Fruit fly (Drosophila melanogaster) whole organism, embryonic: ENCODE data around the gene CG31139.

Experiments
- Antp ChIP-seq: fragments of 200-800 bp; sonication (Bioruptor generic); optimal IDR thresholded peaks from 3 replicates; lab custom pipeline; 2016; ENCODE audit warnings: missing biosample characterization, missing genetic modification characterization
- CG10209 ChIP-seq: fragments of 200-800 bp; sonication (Bioruptor generic); optimal IDR thresholded peaks from 3 replicates; lab custom pipeline; 2017; ENCODE audit warnings: missing biosample characterization, mild to moderate bottlenecking, missing genetic modification characterization, missing genetic modification reagents
- CG10267 ChIP-seq: fragments of 200-800 bp; sonication (Bioruptor generic); optimal IDR thresholded peaks from 2 replicates; lab custom pipeline; 2018; ENCODE audit warnings: missing biosample characterization, mild to moderate bottlenecking, missing genetic modification characterization, moderate library complexity
- CG10274 ChIP-seq: fragments of 200-800 bp; sonication (Bioruptor generic); optimal IDR thresholded peaks from 3 replicates; lab custom pipeline; 2017; ENCODE audit warnings: missing biosample characterization, mild to moderate bottlenecking, missing genetic modification characterization
- CG10979 ChIP-seq: fragments of 200-800 bp; sonication (Bioruptor generic); optimal IDR thresholded peaks from 2 replicates; lab custom pipeline; 2018; ENCODE audit warnings: missing biosample characterization, mild to moderate bottlenecking, missing genetic modification characterization, moderate library complexity
- CG11085 ChIP-seq: fragments of 200-800 bp; sonication (Bioruptor generic); IDR thresholded peaks from 2 replicates; pipeline ENCODE4 v1.3.6; 2022; ENCODE audit warnings: missing biosample characterization, missing genetic modification characterization
- CG11456 ChIP-seq: fragments of 200-800 bp; sonication (Bioruptor generic); IDR thresholded peaks from 3 replicates; pipeline ENCODE4 v1.3.6; 2022; ENCODE audit warnings: missing biosample characterization, missing genetic modification characterization
- CG11696 ChIP-seq: fragments of 200-800 bp; sonication (Bioruptor generic); IDR thresholded peaks from 2 replicates; pipeline ENCODE4 v1.3.6; 2022; ENCODE audit warnings: missing biosample characterization, missing genetic modification characterization
- CG12071 ChIP-seq: fragments of 200-800 bp; sonication (Bioruptor generic); optimal IDR thresholded peaks from 3 replicates; lab custom pipeline; 2018; ENCODE audit warnings: missing biosample characterization, mild to moderate bottlenecking, missing genetic modification characterization
- CG12104 ChIP-seq: fragments of 200-800 bp; sonication (Bioruptor generic); optimal IDR thresholded peaks from 3 replicates; lab custom pipeline; 2016; ENCODE audit warnings: missing biosample characterization, missing genetic modification characterization
- CG12769 ChIP-seq: fragments of 200-800 bp; sonication (Bioruptor generic); optimal IDR thresholded peaks from 2 replicates; lab custom pipeline; 2019; ENCODE audit warnings: missing biosample characterization, mild to moderate bottlenecking, missing genetic modification characterization, moderate library complexity
- CG14965 ChIP-seq: fragments of 200-800 bp; sonication (Bioruptor generic); optimal IDR thresholded peaks from 2 replicates; lab custom pipeline; 2016; ENCODE audit warnings: missing biosample characterization, missing genetic modification characterization, borderline replicate concordance
- CG15514 ChIP-seq: fragments of 200-800 bp; sonication (Bioruptor generic); optimal IDR thresholded peaks from 3 replicates; lab custom pipeline; 2017; ENCODE audit warnings: missing biosample characterization, missing genetic modification characterization, mild to moderate bottlenecking, moderate library complexity, missing genetic modification reagents
- CG17568 ChIP-seq: fragments of 200-800 bp; sonication (Bioruptor generic); optimal IDR thresholded peaks from 2 replicates; lab custom pipeline; 2018; ENCODE audit warnings: missing biosample characterization, mild to moderate bottlenecking, missing genetic modification characterization, moderate library complexity
- CG17612 ChIP-seq: fragments of 200-800 bp; sonication (Bioruptor generic); IDR thresholded peaks from 2 replicates; pipeline ENCODE4 v1.3.6; 2022; ENCODE audit warnings: missing biosample characterization, missing genetic modification characterization
- CG18764 ChIP-seq: fragments of 200-800 bp; sonication (Bioruptor generic); optimal IDR thresholded peaks from 3 replicates; lab custom pipeline; 2016; ENCODE audit warnings: missing biosample characterization, missing genetic modification characterization
- CG2678 ChIP-seq: fragments of 200-800 bp; sonication (Bioruptor generic); optimal IDR thresholded peaks from 3 replicates; lab custom pipeline; 2019; ENCODE audit warnings: missing biosample characterization, mild to moderate bottlenecking, missing genetic modification characterization, moderate library complexity
- CG2712 ChIP-seq: fragments of 200-800 bp; optimal IDR thresholded peaks from 3 replicates; lab custom pipeline; 2019; ENCODE audit warnings: missing biosample characterization, mild to moderate bottlenecking, missing genetic modification characterization, moderate library complexity
- CG30431 ChIP-seq: fragments of 200-800 bp; sonication (Bioruptor generic); optimal IDR thresholded peaks from 2 replicates; lab custom pipeline; 2017; ENCODE audit warnings: missing biosample characterization, missing genetic modification characterization
- CG31224 ChIP-seq: fragments of 200-800 bp; sonication (Bioruptor generic); IDR thresholded peaks from 2 replicates; pipeline ENCODE4 v1.3.6; 2022; ENCODE audit warnings: missing biosample characterization, missing genetic modification characterization
- CG3281 ChIP-seq: fragments of 200-800 bp; sonication (Bioruptor generic); optimal IDR thresholded peaks from 3 replicates; lab custom pipeline; 2017; ENCODE audit warnings: missing biosample characterization, mild to moderate bottlenecking, missing genetic modification characterization
- CG3838 ChIP-seq: fragments of 200-800 bp; sonication (Bioruptor generic); optimal IDR thresholded peaks from 3 replicates; lab custom pipeline; 2016; ENCODE audit warnings: missing biosample characterization, missing genetic modification characterization
- CG4854 ChIP-seq: fragments of 200-800 bp; sonication (Bioruptor generic); optimal IDR thresholded peaks from 2 replicates; lab custom pipeline; 2016; ENCODE audit warnings: missing biosample characterization, missing genetic modification characterization, inconsistent platforms
- CTCF ChIP-seq: fragments of 200-800 bp; sonication (Bioruptor generic); optimal IDR thresholded peaks from 2 replicates; lab custom pipeline; 2017; ENCODE audit warnings: missing biosample characterization, mild to moderate bottlenecking, missing genetic modification characterization, moderate library complexity
- Dip3 ChIP-seq: fragments of 200-800 bp; sonication (Bioruptor generic); optimal IDR thresholded peaks from 3 replicates; lab custom pipeline; 2016; ENCODE audit warnings: missing biosample characterization, missing genetic modification characterization
- Dll ChIP-seq: fragments of 200-800 bp; sonication (Bioruptor generic); IDR thresholded peaks from 4 replicates; pipeline ENCODE4 v1.3.6; 2022; ENCODE audit warnings: missing biosample characterization, missing genetic modification characterization; ENCODE audit not compliant: partially characterized antibody
- Dp ChIP-seq: fragments of 200-800 bp; sonication (Bioruptor generic); optimal IDR thresholded peaks from 2 replicates; lab custom pipeline; 2018; ENCODE audit warnings: missing biosample characterization, mild to moderate bottlenecking, missing genetic modification characterization, moderate library complexity
- Dref ChIP-seq: fragments of 200-800 bp; sonication (Bioruptor generic); IDR thresholded peaks from 2 replicates; pipeline ENCODE4 v1.3.6; 2022; ENCODE audit warnings: missing biosample characterization, missing genetic modification characterization
- Hr3 ChIP-seq: fragments of 200-800 bp; sonication (Bioruptor generic); optimal IDR thresholded peaks from 3 replicates; lab custom pipeline; 2016; ENCODE audit warnings: missing biosample characterization, missing genetic modification characterization
- MTF-1 ChIP-seq: fragments of 200-800 bp; sonication (Bioruptor generic); optimal IDR thresholded peaks from 2 replicates; lab custom pipeline; 2018; ENCODE audit warnings: missing biosample characterization, mild to moderate bottlenecking, missing genetic modification characterization, borderline replicate concordance
- Meics ChIP-seq: fragments of 200-800 bp; sonication (Bioruptor generic); optimal IDR thresholded peaks from 2 replicates; lab custom pipeline; 2017; ENCODE audit warnings: missing biosample characterization, mild to moderate bottlenecking, missing genetic modification characterization
- NK7.1 ChIP-seq: fragments of 200-800 bp; sonication (Bioruptor generic); optimal IDR thresholded peaks from 3 replicates; lab custom pipeline; 2016; ENCODE audit warnings: missing biosample characterization, missing genetic modification characterization
- Spps ChIP-seq: fragments of 200-800 bp; sonication (Bioruptor generic); optimal IDR thresholded peaks from 2 replicates; lab custom pipeline; 2018; ENCODE audit warnings: missing biosample characterization, mild to moderate bottlenecking, missing genetic modification characterization
- Sry-δ ChIP-seq: fragments of 200-800 bp; sonication (Bioruptor generic); optimal IDR thresholded peaks from 2 replicates; lab custom pipeline; 2016; ENCODE audit warnings: missing biosample characterization, missing genetic modification characterization
- amos ChIP-seq: fragments of 200-800 bp; sonication (Bioruptor generic); IDR thresholded peaks from 2 replicates; pipeline ENCODE4 v1.3.6; 2022; ENCODE audit warnings: missing biosample characterization, missing genetic modification characterization; ENCODE audit not compliant: partially characterized antibody
- ato ChIP-seq: fragments of 200-800 bp; sonication (Bioruptor generic); IDR thresholded peaks from 2 replicates; pipeline ENCODE4 v1.3.6; 2022; ENCODE audit warnings: missing biosample characterization, missing genetic modification characterization; ENCODE audit not compliant: partially characterized antibody
- chm ChIP-seq: fragments of 200-800 bp; sonication (Bioruptor generic); IDR thresholded peaks from 2 replicates; pipeline ENCODE4 v1.3.6; 2022; ENCODE audit warnings: missing biosample characterization, missing genetic modification characterization
- chn ChIP-seq: fragments of 200-800 bp; sonication (Bioruptor generic); optimal IDR thresholded peaks from 2 replicates; lab custom pipeline; 2016; ENCODE audit warnings: missing biosample characterization, missing genetic modification characterization
- crp ChIP-seq, 2 experiments: fragments of 200-800 bp; sonication (Bioruptor generic); optimal IDR thresholded peaks; 2 replicates in 1 of 2; 3 replicates in 1 of 2; lab custom pipeline; 2017; ENCODE audit warnings: missing biosample characterization in 2 of 2, missing genetic modification characterization in 2 of 2, mild to moderate bottlenecking in 1 of 2, moderate library complexity in 1 of 2
- fru ChIP-seq: fragments of >200 bp; optimal IDR thresholded peaks from 2 replicates; lab custom pipeline; 2017
- gcm ChIP-seq: fragments of 200-800 bp; sonication (Bioruptor generic); optimal IDR thresholded peaks from 2 replicates; lab custom pipeline; 2019; ENCODE audit warnings: missing biosample characterization, mild to moderate bottlenecking, missing genetic modification characterization, moderate library complexity
- pfk ChIP-seq: fragments of 200-800 bp; sonication (Bioruptor generic); optimal IDR thresholded peaks from 2 replicates; lab custom pipeline; 2018; ENCODE audit warnings: missing biosample characterization, mild to moderate bottlenecking, missing genetic modification characterization, moderate library complexity
- psq ChIP-seq: fragments of 200-800 bp; sonication (Bioruptor generic); optimal IDR thresholded peaks from 2 replicates; lab custom pipeline; 2017; ENCODE audit warnings: missing biosample characterization, missing genetic modification characterization
- pum ChIP-seq: fragments of 200-800 bp; sonication (Bioruptor generic); optimal IDR thresholded peaks from 2 replicates; lab custom pipeline; 2016; ENCODE audit warnings: missing biosample characterization, missing genetic modification characterization
- ro ChIP-seq: fragments of 200-800 bp; sonication (Bioruptor generic); IDR thresholded peaks from 2 replicates; pipeline ENCODE4 v1.3.6; 2022; ENCODE audit warnings: missing biosample characterization, missing genetic modification characterization
- seq ChIP-seq: fragments of 200-800 bp; sonication (Bioruptor generic); IDR thresholded peaks from 2 replicates; pipeline ENCODE4 v1.3.6; 2022; ENCODE audit warnings: missing biosample characterization, missing genetic modification characterization
- stc ChIP-seq: fragments of 200-800 bp; sonication (Bioruptor generic); IDR thresholded peaks from 2 replicates; pipeline ENCODE4 v1.3.6; 2022; ENCODE audit warnings: missing biosample characterization, missing genetic modification characterization
- tna ChIP-seq: fragments of 200-800 bp; sonication (Bioruptor generic); IDR thresholded peaks from 2 replicates; pipeline ENCODE4 v1.3.6; 2022; ENCODE audit warnings: missing biosample characterization, missing genetic modification characterization; ENCODE audit not compliant: partially characterized antibody
- usp ChIP-seq: fragments of >200 bp; optimal IDR thresholded peaks from 2 replicates; lab custom pipeline; 2017; ENCODE audit warnings: missing biosample characterization, missing genetic modification characterization
- yki ChIP-seq: fragments of >200 bp; optimal IDR thresholded peaks from 3 replicates; lab custom pipeline; 2018

CG31139 gene

DNA sequence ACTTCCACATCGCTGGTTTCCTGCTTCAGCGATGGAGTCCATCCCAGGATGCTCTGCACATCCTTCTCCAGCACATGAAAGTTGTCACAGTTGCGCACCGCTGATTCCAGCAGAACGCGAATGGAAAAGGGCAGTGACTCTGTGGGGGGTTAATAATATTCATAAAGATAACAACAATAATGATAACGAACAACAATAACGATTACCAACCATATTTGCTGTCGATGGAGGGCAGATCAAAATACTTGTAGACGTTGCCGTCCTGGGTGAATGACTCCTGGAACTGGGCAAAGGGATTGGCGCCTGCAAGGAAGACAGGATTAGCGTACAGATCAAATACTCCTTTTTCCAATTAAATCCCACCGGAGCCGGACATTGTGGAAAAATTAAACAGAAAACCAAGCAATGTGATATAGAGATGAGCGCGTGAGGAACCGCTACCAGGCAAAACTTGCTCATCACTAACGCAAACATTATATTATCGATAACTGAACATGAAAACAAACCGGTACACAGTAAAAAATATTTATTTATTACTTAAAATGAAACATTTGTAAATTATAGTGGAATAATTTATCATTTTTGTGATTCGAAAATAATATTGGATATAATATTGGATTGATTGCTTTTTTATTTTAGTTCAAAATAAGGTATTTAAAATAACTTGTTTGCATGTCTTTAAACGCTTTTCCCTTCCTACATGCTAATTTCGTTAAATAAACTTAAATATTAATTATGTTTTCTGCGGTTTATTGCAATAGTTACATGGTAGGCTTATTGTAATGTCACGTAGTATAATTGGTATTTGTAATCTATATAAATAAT, 24.5 kb downstream of the CG31139 start, which contains the start of gene Irp-1A (continued):
- TF ChIP-seq amos (GFP tag; lab: Robert Waterston, UW), result peak; percentile 85
- TF ChIP-seq CG18764 (GFP tag; lab: Kevin White, UChicago), result peak; percentile 64
- TF ChIP-seq tna (GFP tag; lab: Robert Waterston, UW), result peak; percentile 62
- TF ChIP-seq CG10979 (tag; lab: Kevin White, UChicago), result peak; percentile 80
- peak; percentile 62 for TF ChIP-seq Spps (tag; lab: Kevin White, UChicago)
- no peak for TF ChIP-seq MTF-1 (GFP tag; lab: Kevin White, UChicago)
- peak; percentile 78 for TF ChIP-seq stc (GFP tag; lab: Robert Waterston, UW)
- peak; percentile 73; the same call in 2 of the 3 replicates for TF ChIP-seq CG11456 (GFP tag; lab: Robert Waterston, UW)
- no peak for TF ChIP-seq CG4854 (GFP tag; lab: Kevin White, UChicago)
- peak; percentile 71 for TF ChIP-seq CG10209 (GFP tag; lab: Kevin White, UChicago)
- TF ChIP-seq pum (GFP tag; lab: Kevin White, UChicago), result peak; percentile 7
- TF ChIP-seq CG10267 (tag; lab: Kevin White, UChicago), result peak; percentile 81
- TF ChIP-seq Dref (GFP tag; lab: Robert Waterston, UW), result peak; percentile 81
- TF ChIP-seq CG31224 (GFP tag; lab: Robert Waterston, UW), result peak; percentile 53; the same call in 1 of the 2 replicates
- 0 out of 2 replicates have a peak, but pooled peaks have one; percentile 22 for TF ChIP-seq CG17612 (GFP tag; lab: Robert Waterston, UW)
- no peak for TF ChIP-seq CG10274 (GFP tag; lab: Kevin White, UChicago)
- TF ChIP-seq CG15514 (GFP tag; lab: Kevin White, UChicago), result peak; percentile 78
- peak; percentile 19 for TF ChIP-seq Antp
- peak; percentile 85 for TF ChIP-seq CG2712 (tag; lab: Kevin White, UChicago)
- TF ChIP-seq chm (GFP tag; lab: Robert Waterston, UW), result no peak
- peak; percentile 87 for TF ChIP-seq CG2678 (tag; lab: Kevin White, UChicago)
- peak; percentile 87 for TF ChIP-seq Dll
- TF ChIP-seq CG17568 (GFP tag; lab: Kevin White, UChicago), result no peak
- TF ChIP-seq CG12104 (GFP tag; lab: Kevin White, UChicago), result peak; percentile 40
- no peak for TF ChIP-seq CG14965 (GFP tag; lab: Kevin White, UChicago)
- TF ChIP-seq ro (GFP tag; lab: Robert Waterston, UW), result no peak
- no peak for TF ChIP-seq CG12769 (tag; lab: Kevin White, UChicago)
- TF ChIP-seq yki, result no peak
- no peak for TF ChIP-seq CG30431
- peak; percentile 62 for TF ChIP-seq CG11085 (GFP tag; lab: Robert Waterston, UW)
- TF ChIP-seq psq (GFP tag; lab: Kevin White, UChicago), result peak; percentile 0
- no peak for TF ChIP-seq seq (GFP tag; lab: Robert Waterston, UW)
- TF ChIP-seq Meics (GFP tag; lab: Kevin White, UChicago), result peak; percentile 70
- no peak for TF ChIP-seq NK7.1 (GFP tag; lab: Kevin White, UChicago)
- no peak for TF ChIP-seq CTCF
- peak; percentile 76 for TF ChIP-seq CG3281 (GFP tag; lab: Kevin White, UChicago)
- peak; percentile 91 for TF ChIP-seq Sry-δ (GFP tag; lab: Kevin White, UChicago)
- TF ChIP-seq pfk (GFP tag; lab: Kevin White, UChicago), result no peak
- no peak for TF ChIP-seq usp (GFP tag; lab: Kevin White, UChicago)
- TF ChIP-seq fru (lab: Kevin White, UChicago), result no peak
- no peak for TF ChIP-seq CG12071
- TF ChIP-seq Hr3, result peak; percentile 72
- peak; percentile 37 for TF ChIP-seq Dp
- no peak for TF ChIP-seq Dip3
- TF ChIP-seq CG11696 (GFP tag; lab: Robert Waterston, UW), result peak; percentile 43; the same call in 1 of the 2 replicates
- TF ChIP-seq crp (GFP tag; optimal IDR thresholded peaks at IDR 0.05; lab: Kevin White, UChicago), result peak in 1 of 2 experiments; percentile 7
- peak; percentile 14 for TF ChIP-seq chn (GFP tag; lab: Kevin White, UChicago)
- peak; percentile 41 for TF ChIP-seq ato
- peak; percentile 84 for TF ChIP-seq gcm (GFP tag; lab: Kevin White, UChicago)
- no peak for TF ChIP-seq CG3838 (GFP tag; lab: Kevin White, UChicago)
